Worm (Caenorhabditis elegans) whole organism, L4/young adult: Measurements from ENCODE around the gene srlf-16.

Experiments
- W03F9.2 ChIP-seq: fragments of 150-350 bp; optimal IDR thresholded peaks from 2 replicates; lab custom pipeline; 2014; ENCODE audit warnings: missing biosample characterization, missing genetic modification characterization
- dao-5 ChIP-seq: sonication (generic microtip); optimal IDR thresholded peaks from 2 replicates; lab custom pipeline; 2016; ENCODE audit warnings: missing genotype, missing genetic modification characterization, moderate library complexity, missing compliant biosample characterization
- him-1 ChIP-seq: sonication (generic microtip); optimal IDR thresholded peaks from 2 replicates; lab custom pipeline; 2016; ENCODE audit warnings: missing genotype, missing genetic modification reagents, missing genetic modification characterization, missing compliant biosample characterization

DNA sequence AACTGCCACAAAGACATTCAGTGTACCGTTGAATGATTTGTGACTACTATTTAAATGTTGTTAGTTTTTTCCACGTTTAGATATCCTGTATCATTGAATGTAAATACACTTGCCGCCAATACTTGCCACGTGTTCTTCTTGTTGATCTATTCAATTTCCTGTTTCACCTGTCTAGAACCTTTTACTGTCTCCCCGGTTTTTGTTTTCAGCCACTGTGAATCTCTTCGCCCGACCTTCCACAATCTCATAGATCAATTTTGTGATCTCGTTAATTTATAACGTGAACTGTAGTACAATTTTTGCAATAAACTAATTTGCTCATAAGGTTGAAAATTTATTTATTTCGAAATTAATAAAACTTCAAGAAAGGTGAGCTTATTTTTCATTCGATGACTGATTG is 40.8 kb downstream of the srlf-16 start, which contains the start of gene D1014.13:
- TF ChIP-seq W03F9.2 (tag; lab: Kevin White, UChicago) (no peak), him-1 (tag; lab: Kevin White, UChicago) (no peak), dao-5 (no peak)
